Fruit fly (Drosophila melanogaster) whole organism, prepupa: ENCODE results near the gene Kap3.

ENCODE experiments used
- Blimp-1 ChIP-seq: fragments of 200-800 bp; sonication (Bioruptor generic); optimal IDR thresholded peaks from 3 replicates; lab custom pipeline; 2017; ENCODE audit warnings: missing biosample characterization, missing genetic modification characterization, mild to moderate bottlenecking, moderate library complexity, missing genetic modification reagents
- CG11762 ChIP-seq: fragments of 200-800 bp; sonication (Bioruptor generic); optimal IDR thresholded peaks from 3 replicates; lab custom pipeline; 2016; ENCODE audit warnings: missing biosample characterization, missing genetic modification characterization; ENCODE audit not compliant: insufficient read depth
- CG11902 ChIP-seq: fragments of 200-800 bp; sonication (Bioruptor generic); optimal IDR thresholded peaks from 3 replicates; lab custom pipeline; 2016; ENCODE audit warnings: missing biosample characterization, missing genetic modification characterization
- CG15336 ChIP-seq: fragments of 200-800 bp; sonication (Bioruptor generic); IDR thresholded peaks from 2 replicates; pipeline ENCODE4 v1.3.6; 2022; ENCODE audit warnings: missing biosample characterization, missing genetic modification characterization
- CG16779 ChIP-seq: fragments of 200-800 bp; sonication (Bioruptor generic); optimal IDR thresholded peaks from 3 replicates; lab custom pipeline; 2017; ENCODE audit warnings: missing biosample characterization, mild to moderate bottlenecking, missing genetic modification characterization
- CG31627 ChIP-seq: fragments of 200-800 bp; sonication (Bioruptor generic); optimal IDR thresholded peaks from 3 replicates; lab custom pipeline; 2016; ENCODE audit warnings: missing biosample characterization, missing genetic modification characterization
- CG32006 ChIP-seq: fragments of 200-800 bp; sonication (Bioruptor generic); optimal IDR thresholded peaks from 3 replicates; lab custom pipeline; 2017; ENCODE audit warnings: missing biosample characterization, mild to moderate bottlenecking, missing genetic modification characterization
- CG34406 ChIP-seq: fragments of 200-800 bp; sonication (Bioruptor generic); optimal IDR thresholded peaks from 3 replicates; lab custom pipeline; 2016; ENCODE audit warnings: missing biosample characterization, missing genetic modification characterization
- CG4318 ChIP-seq: fragments of 200-800 bp; sonication (Bioruptor generic); optimal IDR thresholded peaks from 3 replicates; lab custom pipeline; 2017; ENCODE audit warnings: missing biosample characterization, mild to moderate bottlenecking, missing genetic modification characterization
- CG6163 ChIP-seq: fragments of 200-800 bp; sonication (Bioruptor generic); IDR thresholded peaks from 3 replicates; pipeline ENCODE4 v1.3.6; 2022; ENCODE audit warnings: missing biosample characterization, missing genetic modification characterization
- CG6792 ChIP-seq: fragments of 200-800 bp; sonication (Bioruptor generic); optimal IDR thresholded peaks from 3 replicates; lab custom pipeline; 2016; ENCODE audit warnings: missing biosample characterization, missing genetic modification characterization
- CG7368 ChIP-seq: fragments of 200-800 bp; sonication (Bioruptor generic); optimal IDR thresholded peaks from 3 replicates; lab custom pipeline; 2016; ENCODE audit warnings: missing biosample characterization, missing genetic modification characterization
- CG8119 ChIP-seq: fragments of 200-800 bp; sonication (Bioruptor generic); IDR thresholded peaks from 3 replicates; pipeline ENCODE4 v1.3.6; 2022; ENCODE audit warnings: missing biosample characterization, missing genetic modification characterization
- CG8319 ChIP-seq: fragments of 200-800 bp; sonication (Bioruptor generic); optimal IDR thresholded peaks from 3 replicates; lab custom pipeline; 2016; ENCODE audit warnings: missing biosample characterization, missing genetic modification characterization
- CG8632 ChIP-seq: fragments of 200-800 bp; sonication (Bioruptor generic); optimal IDR thresholded peaks from 3 replicates; lab custom pipeline; 2016; ENCODE audit warnings: missing biosample characterization, missing genetic modification characterization
- Eip78C ChIP-seq: fragments of 200-800 bp; sonication (Bioruptor generic); peaks from one replicate; lab custom pipeline; 2016; ENCODE audit warnings: missing biosample characterization, missing genetic modification characterization
- Hr38 ChIP-seq: sonication (Bioruptor generic); optimal IDR thresholded peaks from 2 replicates; lab custom pipeline; 2016; ENCODE audit warnings: missing biosample characterization, missing genetic modification characterization
- Hr39 ChIP-seq: fragments of 200-800 bp; sonication (Bioruptor generic); optimal IDR thresholded peaks from 2 replicates; lab custom pipeline; 2016; ENCODE audit warnings: missing biosample characterization, missing genetic modification characterization
- Hr4 ChIP-seq: fragments of 200-800 bp; sonication (Bioruptor generic); optimal IDR thresholded peaks from 3 replicates; lab custom pipeline; 2016; ENCODE audit warnings: missing biosample characterization, missing genetic modification characterization
- Lpt ChIP-seq: fragments of 200-800 bp; sonication (Bioruptor generic); optimal IDR thresholded peaks from 3 replicates; lab custom pipeline; 2016; ENCODE audit warnings: missing biosample characterization, missing genetic modification characterization
- Met ChIP-seq: fragments of 200-800 bp; sonication (Bioruptor generic); optimal IDR thresholded peaks from 3 replicates; lab custom pipeline; 2016; ENCODE audit warnings: missing biosample characterization, missing genetic modification characterization
- OdsH ChIP-seq: fragments of 200-800 bp; sonication (Bioruptor generic); optimal IDR thresholded peaks from 3 replicates; lab custom pipeline; 2016; ENCODE audit warnings: missing biosample characterization, missing genetic modification characterization
- Sox102F ChIP-seq: fragments of 200-800 bp; sonication (Bioruptor generic); optimal IDR thresholded peaks from 2 replicates; lab custom pipeline; 2016; ENCODE audit warnings: missing biosample characterization, mild to moderate bottlenecking, missing genetic modification characterization
- Sox15 ChIP-seq: fragments of 200-800 bp; sonication (Bioruptor generic); optimal IDR thresholded peaks from 3 replicates; lab custom pipeline; 2016; ENCODE audit warnings: missing biosample characterization, missing genetic modification characterization
- achi ChIP-seq: fragments of 200-800 bp; sonication (Bioruptor generic); optimal IDR thresholded peaks from 3 replicates; lab custom pipeline; 2016; ENCODE audit warnings: missing biosample characterization, missing genetic modification characterization
- acj6 ChIP-seq: fragments of 200-800 bp; sonication (Bioruptor generic); optimal IDR thresholded peaks from 3 replicates; lab custom pipeline; 2016; ENCODE audit warnings: missing biosample characterization, missing genetic modification characterization
- eg ChIP-seq: fragments of 200-800 bp; sonication (Bioruptor generic); IDR thresholded peaks from 3 replicates; pipeline ENCODE4 v1.3.6; 2022; ENCODE audit warnings: missing biosample characterization, missing genetic modification characterization
- esn ChIP-seq: fragments of 200-800 bp; sonication (Bioruptor generic); optimal IDR thresholded peaks from 2 replicates; lab custom pipeline; 2016; ENCODE audit warnings: missing biosample characterization, mild to moderate bottlenecking, missing genetic modification characterization, moderate library complexity
- fd59A ChIP-seq: fragments of 200-800 bp; sonication (Bioruptor generic); optimal IDR thresholded peaks from 2 replicates; lab custom pipeline; 2017; ENCODE audit warnings: missing biosample characterization, mild to moderate bottlenecking, missing genetic modification characterization, missing genetic modification reagents
- fkh ChIP-seq: fragments of 200-800 bp; sonication (Bioruptor generic); optimal IDR thresholded peaks from 3 replicates; lab custom pipeline; 2017; ENCODE audit warnings: missing biosample characterization, mild to moderate bottlenecking, missing genetic modification characterization, moderate library complexity
- lz ChIP-seq: fragments of 200-800 bp; sonication (Bioruptor generic); optimal IDR thresholded peaks from 3 replicates; lab custom pipeline; 2016; ENCODE audit warnings: missing biosample characterization, missing genetic modification characterization
- net ChIP-seq: fragments of 200-800 bp; sonication (Bioruptor generic); optimal IDR thresholded peaks from 3 replicates; lab custom pipeline; 2016; ENCODE audit warnings: missing biosample characterization, missing genetic modification characterization
- pdm3 ChIP-seq: fragments of 200-800 bp; sonication (Bioruptor generic); optimal IDR thresholded peaks from 3 replicates; lab custom pipeline; 2016; ENCODE audit warnings: missing biosample characterization, missing genetic modification characterization
- salr ChIP-seq, 2 experiments: fragments of 200-800 bp; sonication (Bioruptor generic); optimal IDR thresholded peaks; 3 replicates each; lab custom pipeline; 2016 to 2018; ENCODE audit warnings: missing biosample characterization in 2 of 2, missing genetic modification characterization in 2 of 2, mild to moderate bottlenecking in 1 of 2
- spab ChIP-seq: fragments of 200-800 bp; sonication (Bioruptor generic); optimal IDR thresholded peaks from 2 replicates; lab custom pipeline; 2017; ENCODE audit warnings: missing biosample characterization, mild to moderate bottlenecking, missing genetic modification characterization, missing genetic modification reagents
- ss ChIP-seq, 2 experiments: fragments of 200-800 bp; sonication (Bioruptor generic); optimal IDR thresholded peaks; 2 replicates in 1 of 2; 3 replicates in 1 of 2; lab custom pipeline; 2017 to 2018; ENCODE audit warnings: mild to moderate bottlenecking in 2 of 2, missing biosample characterization in 2 of 2, missing genetic modification characterization in 2 of 2, moderate library complexity in 1 of 2
- svp ChIP-seq: fragments of 200-800 bp; sonication (Bioruptor generic); peaks from one replicate; lab custom pipeline; 2016; ENCODE audit warnings: missing biosample characterization, missing genetic modification characterization
- topi ChIP-seq: fragments of 200-800 bp; sonication (Bioruptor generic); optimal IDR thresholded peaks from 3 replicates; lab custom pipeline; 2016; ENCODE audit warnings: missing biosample characterization, missing genetic modification characterization
- vri ChIP-seq: fragments of 200-800 bp; sonication (Bioruptor generic); optimal IDR thresholded peaks from 3 replicates; lab custom pipeline; 2016; ENCODE audit warnings: missing biosample characterization, mild to moderate bottlenecking, missing genetic modification characterization

Kap3 gene

dm6 chrX:11379139-11379538, 39.3 kb upstream of the Kap3 start (continued):
- TF ChIP-seq ss (GFP tag; optimal IDR thresholded peaks at IDR 0.05; lab: Kevin White, UChicago), result peak in 1 of 2 experiments; percentile 19
- TF ChIP-seq salr (GFP tag; optimal IDR thresholded peaks at IDR 0.05; lab: Kevin White, UChicago), result no peak
- TF ChIP-seq OdsH (GFP tag; lab: Kevin White, UChicago), result peak; percentile 18
- no peak for TF ChIP-seq Blimp-1 (GFP tag; lab: Kevin White, UChicago)
- TF ChIP-seq CG8319 (GFP tag; lab: Kevin White, UChicago), result no peak
- peak; percentile 38; the same call in 1 of the 3 replicates for TF ChIP-seq CG8119 (GFP tag; lab: Robert Waterston, UW)
- no peak for TF ChIP-seq fd59A

dm6 chrX:11378388-11378787, 38.5 kb upstream of the Kap3 start:
- 0 out of 3 replicates have a peak, but pooled peaks have one; percentile 17 for TF ChIP-seq eg (GFP tag; lab: Robert Waterston, UW)
- TF ChIP-seq ss (GFP tag; optimal IDR thresholded peaks at IDR 0.05; lab: Kevin White, UChicago), result peak in 1 of 2 experiments; percentile 7
- peak; percentile 8 for TF ChIP-seq OdsH (GFP tag; lab: Kevin White, UChicago)
- peak; percentile 5 for TF ChIP-seq CG32006 (GFP tag; lab: Kevin White, UChicago)
- no peak for TF ChIP-seq CG6163
- peak; percentile 1 for TF ChIP-seq achi (GFP tag; lab: Kevin White, UChicago)
- TF ChIP-seq, all 60 proteins: peak for 5

- TF ChIP-seq CG31627 (no peak), Eip78C (GFP tag; lab: Kevin White, UChicago) (no peak), Hr38 (no peak), CG32006 (GFP tag; lab: Kevin White, UChicago) (no peak), eg (GFP tag; lab: Robert Waterston, UW) (no peak), CG34406 (GFP tag; lab: Kevin White, UChicago) (no peak), CG4318 (no peak), CG8632 (no peak), CG16779 (tag; lab: Kevin White, UChicago) (no peak), OdsH (GFP tag; lab: Kevin White, UChicago) (no peak), CG7368 (GFP tag; lab: Kevin White, UChicago) (no peak), achi (GFP tag; lab: Kevin White, UChicago) (no peak), Blimp-1 (GFP tag; lab: Kevin White, UChicago) (no peak), acj6 (GFP tag; lab: Kevin White, UChicago) (no peak), Sox15 (GFP tag; lab: Kevin White, UChicago) (no peak), vri (GFP tag; lab: Kevin White, UChicago) (no peak), Sox102F (no peak), CG11762 (GFP tag; lab: Kevin White, UChicago) (no peak), spab (GFP tag; lab: Kevin White, UChicago) (no peak)
- TF ChIP-seq, all 60 proteins: peak for 0
These were observed 34.4 kb upstream of the Kap3 start for dm6 chrX:11374320-11374719.

- TF ChIP-seq eg (GFP tag; lab: Robert Waterston, UW) (peak; percentile 58), svp (GFP tag; lab: Kevin White, UChicago) (peak; percentile 56), CG8119 (GFP tag; lab: Robert Waterston, UW) (peak; percentile 49; the same call in 2 of the 3 replicates), OdsH (GFP tag; lab: Kevin White, UChicago) (peak; percentile 27), CG15336 (GFP tag; lab: Robert Waterston, UW) (peak; percentile 28; the same call in 1 of the 2 replicates), Hr4 (peak; percentile 55), net (GFP tag; lab: Kevin White, UChicago) (peak; percentile 1), esn (GFP tag; lab: Kevin White, UChicago) (peak; percentile 4), achi (GFP tag; lab: Kevin White, UChicago) (peak; percentile 4), Lpt (no peak), lz (GFP tag; lab: Kevin White, UChicago) (peak; percentile 15), CG11902 (GFP tag; lab: Kevin White, UChicago) (no peak), CG6163 (0 out of 3 replicates have a peak, but pooled peaks have one; percentile 21), salr (GFP tag; optimal IDR thresholded peaks at IDR 0.05; lab: Kevin White, UChicago) (peak in 1 of 2 experiments; percentile 11), acj6 (GFP tag; lab: Kevin White, UChicago) (peak; percentile 11), CG6792 (GFP tag; lab: Kevin White, UChicago) (no peak), CG31627 (peak; percentile 22), CG8319 (GFP tag; lab: Kevin White, UChicago) (no peak), pdm3 (GFP tag; lab: Kevin White, UChicago) (no peak), fkh (GFP tag; lab: Kevin White, UChicago) (no peak), Eip78C (GFP tag; lab: Kevin White, UChicago) (peak; percentile 68), CG32006 (GFP tag; lab: Kevin White, UChicago) (peak; percentile 29), Hr39 (GFP tag; lab: Kevin White, UChicago) (peak; percentile 12), spab (GFP tag; lab: Kevin White, UChicago) (no peak), CG16779 (tag; lab: Kevin White, UChicago) (no peak), topi (GFP tag; lab: Kevin White, UChicago) (no peak), Met (GFP tag; lab: Kevin White, UChicago) (peak; percentile 11)
These were observed 33.2 kb upstream of the Kap3 start for dm6 chrX:11372764-11373712.
